Worm (Caenorhabditis elegans): Measurements from ENCODE around the gene let-92.
"Not testable (repeated sequence)": the region's sequence is repeated elsewhere in the genome, so short reads cannot be mapped to it uniquely, and the experiment has no call there.

let-92 gene

DNA sequence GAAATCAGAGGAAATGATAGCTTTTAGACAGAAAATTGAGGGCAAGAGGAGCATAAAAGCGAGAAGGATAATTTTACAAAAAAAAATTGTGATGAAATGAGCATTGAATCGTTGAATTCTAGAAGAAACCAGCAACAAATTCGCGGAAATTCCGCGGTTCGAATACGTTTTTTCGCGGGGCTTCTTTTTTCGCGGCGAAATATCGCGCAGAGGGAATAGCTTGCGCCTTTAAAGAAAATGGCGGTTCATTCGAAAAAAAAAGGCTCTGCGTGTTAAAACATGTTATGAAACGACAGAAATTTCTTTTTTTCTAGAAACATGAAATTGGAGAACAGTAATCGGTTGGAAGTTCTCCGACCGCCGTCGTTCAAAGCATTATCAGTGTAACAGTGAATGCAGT is 35.8 kb upstream of the let-92 start:
- no peak for TF ChIP-seq pha-4 (tag; optimal IDR thresholded peaks at IDR 0.05)
- peak; percentile 78 for TF ChIP-seq mep-1 (tag; optimal IDR thresholded peaks at IDR 0.05)
- no peak for TF ChIP-seq nhr-28 (tag; optimal IDR thresholded peaks at IDR 0.05)
- TF ChIP-seq lin-13 (tag; optimal IDR thresholded peaks at IDR 0.05), result peak; percentile 46
- peak; percentile 18 for TF ChIP-seq nhr-237 (tag; optimal IDR thresholded peaks at IDR 0.05)
- peak; percentile 39 for TF ChIP-seq lsy-2 (tag; optimal IDR thresholded peaks at IDR 0.05)
- no peak for TF ChIP-seq bed-3 (GFP tag; optimal IDR thresholded peaks at IDR 0.05)

DNA sequence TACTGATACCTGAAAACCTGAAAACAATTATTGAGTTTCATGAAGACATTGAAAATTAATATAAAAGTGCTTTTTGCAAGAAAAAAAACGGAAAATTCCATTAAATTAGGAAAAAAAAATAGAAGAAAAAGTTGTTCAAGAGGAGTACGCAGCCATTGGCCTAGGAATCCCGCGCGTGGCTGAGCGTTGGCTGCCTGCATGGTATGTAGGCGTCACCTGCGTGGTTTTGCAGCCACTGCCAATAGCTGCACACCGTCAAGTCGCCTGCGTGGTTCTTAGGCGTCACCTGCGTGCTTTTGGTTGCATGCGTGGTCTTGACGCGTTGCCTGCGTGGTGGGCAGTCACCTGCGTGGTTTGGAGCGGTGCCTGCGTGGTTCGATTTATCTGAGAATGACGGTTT is 30.2 kb upstream of the let-92 start, which contains the start of gene M117.6:
Gene M117.6 (minus strand): TSS at position 101 of the 400 bp plus-strand sequence.
- not testable (repeated sequence) for TF ChIP-seq elt-1 (tag; optimal IDR thresholded peaks at IDR 0.05; ENCODE audit: borderline replicate concordance, insufficient read depth); lin-13 (tag; optimal IDR thresholded peaks at IDR 0.05); cnd-1 (tag; optimal IDR thresholded peaks at IDR 0.05)

DNA sequence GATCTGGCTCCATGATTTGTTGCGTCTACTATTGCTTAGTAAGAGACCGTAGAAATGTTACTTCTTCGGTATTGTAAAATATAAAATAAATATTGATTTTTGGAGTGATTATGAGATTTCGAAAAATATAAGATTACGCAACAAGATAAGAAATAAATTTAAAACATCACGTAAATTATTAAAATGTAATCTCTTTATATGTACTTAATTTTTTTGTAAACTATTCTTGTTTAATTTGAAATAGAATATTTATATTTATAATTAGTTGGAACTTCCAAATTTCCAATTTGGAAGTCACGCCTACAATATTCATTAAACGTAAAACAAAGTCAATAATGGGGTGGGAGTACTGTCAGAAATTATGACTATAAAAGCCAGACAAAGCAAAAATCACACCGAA is 24.8 kb upstream of the let-92 start, which contains the start of gene M117.4:
Gene M117.4 (minus strand): TSS at position 101 of the 400 bp plus-strand sequence.
- TF ChIP-seq zip-8 (tag; optimal IDR thresholded peaks at IDR 0.05), result peak; percentile 51
- no peak for TF ChIP-seq nhr-12 (tag; optimal IDR thresholded peaks at IDR 0.05)
- no peak for TF ChIP-seq lsy-2 (tag; optimal IDR thresholded peaks at IDR 0.05)

DNA sequence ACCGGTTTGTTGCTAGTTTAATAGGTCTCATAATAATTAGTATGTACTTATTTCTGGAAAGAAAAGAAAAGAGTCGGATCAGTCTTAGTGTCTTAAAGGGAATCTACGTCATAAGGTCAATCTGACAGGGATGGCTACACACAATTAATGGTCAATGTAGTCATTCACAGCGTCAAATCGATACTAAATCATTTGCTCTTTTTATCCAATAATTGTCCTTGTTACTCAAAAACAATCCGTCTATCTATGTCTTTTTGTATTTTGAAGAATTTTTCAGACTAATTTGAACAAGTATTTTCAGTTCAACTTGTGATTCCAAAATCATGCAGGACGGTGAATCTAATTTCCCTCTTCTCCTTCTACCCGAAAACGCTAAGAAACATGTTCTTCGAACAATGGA is 19.6 kb upstream of the let-92 start, which contains the start of gene fbxb-3:
Gene fbxb-3 (plus strand): TSS at position 301 of the 400 bp plus-strand sequence.
- no peak for TF ChIP-seq ces-1 (GFP tag; optimal IDR thresholded peaks at IDR 0.05)
- no peak for TF ChIP-seq lin-13 (tag; optimal IDR thresholded peaks at IDR 0.05)
- TF ChIP-seq elt-3 (tag; optimal IDR thresholded peaks at IDR 0.05), result no peak
- TF ChIP-seq bed-3 (GFP tag; optimal IDR thresholded peaks at IDR 0.05), result no peak
- TF ChIP-seq nhr-76 (tag; optimal IDR thresholded peaks at IDR 0.05), result no peak
- TF ChIP-seq hlh-1 (tag; optimal IDR thresholded peaks at IDR 0.05), result no peak
- TF ChIP-seq blmp-1 (tag; optimal IDR thresholded peaks at IDR 0.05), result no peak
- no peak for TF ChIP-seq mab-5 (tag; optimal IDR thresholded peaks at IDR 0.05)
- TF ChIP-seq nhr-237 (tag; optimal IDR thresholded peaks at IDR 0.05), result no peak
- TF ChIP-seq zip-8 (tag; optimal IDR thresholded peaks at IDR 0.05), result no peak
- no peak for TF ChIP-seq flh-1 (GFP tag; optimal IDR thresholded peaks at IDR 0.05)
- no peak for TF ChIP-seq cnd-1 (tag; optimal IDR thresholded peaks at IDR 0.05)
- TF ChIP-seq nhr-2 (tag; optimal IDR thresholded peaks at IDR 0.05), result no peak
- no peak for TF ChIP-seq ceh-43 (GFP tag; optimal IDR thresholded peaks at IDR 0.05)

DNA sequence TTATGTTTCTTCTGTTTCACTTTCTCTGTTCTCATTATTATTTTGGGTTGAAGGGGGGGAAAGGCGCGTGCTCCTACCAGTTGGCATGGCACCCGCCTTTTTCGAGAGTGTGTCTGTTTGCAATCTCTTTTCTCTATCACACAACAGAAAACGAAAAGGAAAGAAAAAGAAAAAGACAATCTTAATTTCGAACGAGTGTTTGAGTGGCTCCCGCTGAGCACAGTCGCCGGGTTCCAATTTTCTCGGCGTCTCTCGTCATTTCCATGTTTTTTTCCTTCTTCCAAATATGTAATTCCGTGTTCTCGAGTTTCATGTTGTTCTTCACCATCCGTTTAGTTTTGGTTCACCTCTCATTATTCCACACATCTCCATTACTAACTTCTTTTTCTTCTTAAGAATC is 16.1 kb upstream of the let-92 start, which contains the start of gene F38H4.3:
Gene F38H4.3 (plus strand): TSS at position 301 of the 400 bp plus-strand sequence.
- TF ChIP-seq blmp-1 (tag; optimal IDR thresholded peaks at IDR 0.05) (no peak), unc-39 (tag; optimal IDR thresholded peaks at IDR 0.05) (no peak), ham-2 (GFP tag; optimal IDR thresholded peaks at IDR 0.05) (no peak), elt-3 (tag; optimal IDR thresholded peaks at IDR 0.05) (no peak), mep-1 (tag; optimal IDR thresholded peaks at IDR 0.05) (no peak), ceh-83 (GFP tag; optimal IDR thresholded peaks at IDR 0.05) (no peak), ces-1 (GFP tag; optimal IDR thresholded peaks at IDR 0.05) (no peak), pha-4 (tag; optimal IDR thresholded peaks at IDR 0.05) (no peak), hlh-1 (tag; optimal IDR thresholded peaks at IDR 0.05) (no peak)

DNA sequence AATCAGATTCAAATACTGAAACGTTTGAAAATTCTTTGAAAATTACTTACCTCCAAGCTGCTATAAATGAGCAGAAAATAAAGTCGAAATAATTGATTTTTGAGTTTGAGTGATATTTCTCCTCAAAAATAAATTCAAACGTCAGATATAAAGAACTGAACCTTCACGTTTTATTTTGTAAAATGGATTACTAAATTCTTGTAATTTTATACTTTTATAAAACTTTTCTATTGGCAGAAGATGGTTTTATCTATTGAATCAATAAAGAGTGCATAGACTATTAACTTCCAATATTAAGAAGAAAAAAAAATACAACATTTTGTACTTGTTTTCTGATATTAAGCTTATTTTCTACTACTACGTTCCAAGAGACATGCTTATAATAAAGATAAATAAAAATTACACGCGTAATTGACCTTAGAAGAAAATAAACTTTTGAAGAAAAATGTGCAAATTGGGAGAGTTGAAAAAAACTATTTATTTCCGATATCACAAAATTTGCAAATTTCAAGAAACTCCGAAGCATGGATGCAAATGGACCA is 10.4 kb upstream of the let-92 start, which contains the start of the genes F38H4.6 and F38H4.4:
Gene F38H4.6 (minus strand): TSS at position 101 of the 542 bp plus-strand sequence.
Gene F38H4.4 (plus strand): TSS at position 492 of the 542 bp plus-strand sequence.
- no peak for TF ChIP-seq drap-1 (GFP tag; optimal IDR thresholded peaks at IDR 0.05)
- TF ChIP-seq M03D4.4 (tag; optimal IDR thresholded peaks at IDR 0.05), result no peak
- no peak for TF ChIP-seq lin-32 (GFP tag; optimal IDR thresholded peaks at IDR 0.05)
- TF ChIP-seq sptf-1 (tag; optimal IDR thresholded peaks at IDR 0.05), result no peak
- no peak for TF ChIP-seq mls-2 (tag; optimal IDR thresholded peaks at IDR 0.05)
- TF ChIP-seq nhr-2 (tag; optimal IDR thresholded peaks at IDR 0.05), result no peak
- no peak for TF ChIP-seq pha-4 (tag; optimal IDR thresholded peaks at IDR 0.05)
- TF ChIP-seq ceh-39 (tag; optimal IDR thresholded peaks at IDR 0.05), result no peak
- no peak for TF ChIP-seq snpc-4 (tag; optimal IDR thresholded peaks at IDR 0.05)
- TF ChIP-seq elt-3 (tag; optimal IDR thresholded peaks at IDR 0.05), result no peak
- no peak for TF ChIP-seq unc-62 (GFP tag; optimal IDR thresholded peaks at IDR 0.05)
- no peak for TF ChIP-seq ceh-43 (GFP tag; optimal IDR thresholded peaks at IDR 0.05)
- TF ChIP-seq lsy-2 (tag; optimal IDR thresholded peaks at IDR 0.05), result no peak
- TF ChIP-seq lin-13 (tag; optimal IDR thresholded peaks at IDR 0.05), result no peak
- TF ChIP-seq zip-8 (tag; optimal IDR thresholded peaks at IDR 0.05), result no peak
- TF ChIP-seq bed-3 (GFP tag; optimal IDR thresholded peaks at IDR 0.05), result no peak
- TF ChIP-seq hlh-1 (tag; optimal IDR thresholded peaks at IDR 0.05), result no peak
- TF ChIP-seq unc-120 (tag; optimal IDR thresholded peaks at IDR 0.05; ENCODE audit: poor library complexity, severe bottlenecking), result no peak
